Worm (Caenorhabditis elegans): Measurements from ENCODE around the gene nrsn-1.

DNA sequence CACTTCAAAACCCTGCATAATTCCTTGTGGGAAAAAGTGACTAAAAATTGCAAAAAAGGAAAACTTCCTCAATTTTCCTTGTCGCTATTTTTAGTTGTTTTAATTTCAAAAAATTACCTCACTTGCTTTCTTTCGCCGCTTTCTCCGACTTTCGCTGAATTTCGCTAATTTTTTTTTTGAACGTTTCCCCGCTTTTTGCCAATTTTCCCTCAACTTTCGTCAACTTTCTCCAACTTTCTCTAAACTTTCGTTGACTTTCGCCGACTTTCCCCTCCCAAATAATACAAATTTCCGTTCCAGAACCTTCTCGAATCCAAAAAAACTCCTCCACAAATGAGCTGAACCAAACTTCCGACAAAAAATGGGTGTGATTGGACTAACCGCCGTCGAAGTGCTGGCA lies 33.2 kb downstream of the nrsn-1 start, which contains the start of gene W08A12.3:
- TF ChIP-seq cog-1 (tag; optimal IDR thresholded peaks at IDR 0.05) (no peak), med-1 (GFP tag; optimal IDR thresholded peaks at IDR 0.05; ENCODE audit: insufficient read depth) (no peak), ztf-29 (GFP tag; IDR thresholded peaks at IDR 0.05) (no peak), flt-1 (GFP tag; IDR thresholded peaks at IDR 0.05) (no peak), ztf-23 (GFP tag; IDR thresholded peaks at IDR 0.05) (no peak), klf-2 (GFP tag; conservative IDR thresholded peaks at IDR 0.05) (no peak), tab-1 (GFP tag; IDR thresholded peaks at IDR 0.05) (no peak), ref-1 (GFP tag; conservative IDR thresholded peaks at IDR 0.05) (no peak), T22C8.4 (GFP tag; IDR thresholded peaks at IDR 0.05) (no peak)

Data from whole organism, midembryonic.